Fruit fly (Drosophila melanogaster) whole organism, embryonic: ENCODE measurements around the gene CG34305.
A peak's percentile ranks its signal among the peaks of the same experiment; 100 is the strongest.

Experiments
- Ada2b ChIP-seq: fragments of 200-800 bp; sonication (Bioruptor generic); IDR thresholded peaks from 2 replicates; pipeline ENCODE4 v1.3.6; 2022; ENCODE audit warnings: missing biosample characterization, missing genetic modification characterization
- Bdp1 ChIP-seq: fragments of 200-800 bp; sonication (Bioruptor generic); optimal IDR thresholded peaks from 3 replicates; lab custom pipeline; 2016; ENCODE audit warnings: missing biosample characterization, missing genetic modification characterization
- CG10959 ChIP-seq: fragments of 200-800 bp; sonication (Bioruptor generic); IDR thresholded peaks from 2 replicates; pipeline ENCODE4 v1.3.6; 2022; ENCODE audit warnings: missing biosample characterization, missing genetic modification characterization
- CG11696 ChIP-seq: fragments of 200-800 bp; sonication (Bioruptor generic); IDR thresholded peaks from 2 replicates; pipeline ENCODE4 v1.3.6; 2022; ENCODE audit warnings: missing biosample characterization, missing genetic modification characterization
- CG12104 ChIP-seq: fragments of 200-800 bp; sonication (Bioruptor generic); optimal IDR thresholded peaks from 3 replicates; lab custom pipeline; 2016; ENCODE audit warnings: missing biosample characterization, missing genetic modification characterization
- CG14860 ChIP-seq: fragments of 200-800 bp; sonication (Bioruptor generic); IDR thresholded peaks from 3 replicates; pipeline ENCODE4 v1.3.6; 2022; ENCODE audit warnings: missing biosample characterization, missing genetic modification characterization; ENCODE audit not compliant: partially characterized antibody
- CG16813 ChIP-seq: fragments of 200-800 bp; sonication (Bioruptor generic); IDR thresholded peaks from 3 replicates; pipeline ENCODE4 v1.3.6; 2022; ENCODE audit warnings: missing biosample characterization, missing genetic modification characterization; ENCODE audit not compliant: partially characterized antibody
- CG2199 ChIP-seq: fragments of 200-800 bp; sonication (Bioruptor generic); IDR thresholded peaks from 3 replicates; pipeline ENCODE4 v1.3.6; 2022; ENCODE audit warnings: missing biosample characterization, missing genetic modification characterization
- CG30403 ChIP-seq: fragments of 200-800 bp; sonication (Bioruptor generic); optimal IDR thresholded peaks from 3 replicates; lab custom pipeline; 2016; ENCODE audit warnings: missing biosample characterization, missing genetic modification characterization
- CG3163 ChIP-seq: fragments of 200-800 bp; sonication (Bioruptor generic); optimal IDR thresholded peaks from 3 replicates; lab custom pipeline; 2016; ENCODE audit warnings: missing biosample characterization, missing genetic modification characterization
- CG32772 ChIP-seq: fragments of 200-800 bp; sonication (Bioruptor generic); IDR thresholded peaks from 2 replicates; pipeline ENCODE4 v1.3.6; 2022; ENCODE audit warnings: missing biosample characterization, missing genetic modification characterization
- CG6791 ChIP-seq: fragments of 200-800 bp; sonication (Bioruptor generic); IDR thresholded peaks from 3 replicates; pipeline ENCODE4 v1.3.6; 2022; ENCODE audit warnings: missing biosample characterization, missing genetic modification characterization; ENCODE audit not compliant: partially characterized antibody
- CG7839 ChIP-seq: fragments of 200-800 bp; sonication (Bioruptor generic); optimal IDR thresholded peaks from 3 replicates; lab custom pipeline; 2018; ENCODE audit warnings: missing biosample characterization, mild to moderate bottlenecking, missing genetic modification characterization, moderate library complexity
- Doc2 ChIP-seq: fragments of 200-800 bp; sonication (Bioruptor generic); IDR thresholded peaks from 2 replicates; pipeline ENCODE4 v1.3.6; 2022; ENCODE audit warnings: missing biosample characterization, missing genetic modification characterization
- Dref ChIP-seq: fragments of 200-800 bp; sonication (Bioruptor generic); IDR thresholded peaks from 2 replicates; pipeline ENCODE4 v1.3.6; 2022; ENCODE audit warnings: missing biosample characterization, missing genetic modification characterization
- Ets97D ChIP-seq: fragments of 200-800 bp; sonication (Bioruptor generic); optimal IDR thresholded peaks from 3 replicates; lab custom pipeline; 2016; ENCODE audit warnings: missing biosample characterization, missing genetic modification characterization
- H15 ChIP-seq: fragments of 200-800 bp; sonication (Bioruptor generic); IDR thresholded peaks from 3 replicates; pipeline ENCODE4 v1.3.6; 2022; ENCODE audit warnings: missing biosample characterization, missing genetic modification characterization
- HLH4C ChIP-seq: fragments of 200-800 bp; sonication (Bioruptor generic); IDR thresholded peaks from 3 replicates; pipeline ENCODE4 v1.3.6; 2022; ENCODE audit warnings: missing biosample characterization, missing genetic modification characterization; ENCODE audit not compliant: partially characterized antibody
- HmgD ChIP-seq: fragments of 200-800 bp; sonication (Bioruptor generic); optimal IDR thresholded peaks from 3 replicates; lab custom pipeline; 2016; ENCODE audit warnings: missing biosample characterization, missing genetic modification characterization
- Jarid2 ChIP-seq: fragments of 200-800 bp; sonication (Bioruptor generic); optimal IDR thresholded peaks from 3 replicates; lab custom pipeline; 2017; ENCODE audit warnings: mild to moderate bottlenecking, missing biosample characterization, missing genetic modification reagents, missing genetic modification characterization
- Med ChIP-seq: fragments of 200-800 bp; sonication (Bioruptor generic); peaks from one replicate; lab custom pipeline; 2016; ENCODE audit warnings: missing biosample characterization, missing genetic modification characterization, mild to moderate bottlenecking, inconsistent platforms, moderate library complexity
- Neu2 ChIP-seq: fragments of 200-800 bp; sonication (Bioruptor generic); optimal IDR thresholded peaks from 3 replicates; lab custom pipeline; 2016; ENCODE audit warnings: missing biosample characterization, missing genetic modification characterization, borderline replicate concordance
- Trl ChIP-seq, 3 experiments: fragments of >200 bp in 2 of 3; fragments of 200-800 bp in 1 of 3; sonication (Bioruptor generic) in 1 of 3; optimal IDR thresholded peaks; 2 replicates in 1 of 3; 3 replicates in 2 of 3; lab custom pipeline; 2016 to 2017; ENCODE audit warnings: missing biosample characterization in 1 of 3, missing genetic modification characterization in 1 of 3
- ap ChIP-seq: fragments of 200-800 bp; sonication (Bioruptor generic); IDR thresholded peaks from 2 replicates; pipeline ENCODE4 v1.3.6; 2022; ENCODE audit warnings: missing biosample characterization, missing genetic modification characterization
- ato ChIP-seq: fragments of 200-800 bp; sonication (Bioruptor generic); IDR thresholded peaks from 2 replicates; pipeline ENCODE4 v1.3.6; 2022; ENCODE audit warnings: missing biosample characterization, missing genetic modification characterization; ENCODE audit not compliant: partially characterized antibody
- chinmo ChIP-seq: fragments of 200-800 bp; sonication (Bioruptor generic); IDR thresholded peaks from 4 replicates; pipeline ENCODE4 v1.3.6; 2022; ENCODE audit warnings: missing biosample characterization, missing genetic modification characterization; ENCODE audit not compliant: partially characterized antibody
- esg ChIP-seq: fragments of 200-800 bp; sonication (Bioruptor generic); conservative IDR thresholded peaks from 2 replicates; pipeline ENCODE4 v1.3.6; 2022; ENCODE audit warnings: missing biosample characterization, missing genetic modification characterization
- exex ChIP-seq: fragments of 200-800 bp; sonication (Bioruptor generic); optimal IDR thresholded peaks from 4 replicates; lab custom pipeline; 2018; ENCODE audit warnings: missing biosample characterization, mild to moderate bottlenecking, missing genetic modification characterization, moderate library complexity
- ham ChIP-seq: fragments of 200-800 bp; sonication (Bioruptor generic); IDR thresholded peaks from 2 replicates; pipeline ENCODE4 v1.3.6; 2022; ENCODE audit warnings: missing biosample characterization, missing genetic modification characterization
- nerfin-2 ChIP-seq: fragments of 200-800 bp; sonication (Bioruptor generic); IDR thresholded peaks from 2 replicates; pipeline ENCODE4 v1.3.6; 2022; ENCODE audit warnings: missing biosample characterization, missing genetic modification characterization; ENCODE audit not compliant: partially characterized antibody
- nom ChIP-seq: fragments of 200-800 bp; sonication (Bioruptor generic); optimal IDR thresholded peaks from 2 replicates; lab custom pipeline; 2017; ENCODE audit warnings: missing biosample characterization, missing genetic modification characterization, mild to moderate bottlenecking, moderate library complexity, missing genetic modification reagents
- oc ChIP-seq: fragments of 200-800 bp; sonication (Bioruptor generic); optimal IDR thresholded peaks from 2 replicates; lab custom pipeline; 2018; ENCODE audit warnings: missing biosample characterization, mild to moderate bottlenecking, missing genetic modification characterization, moderate library complexity
- pb ChIP-seq: fragments of 200-800 bp; sonication (Bioruptor generic); optimal IDR thresholded peaks from 3 replicates; lab custom pipeline; 2016; ENCODE audit warnings: missing biosample characterization, missing genetic modification characterization
- pros ChIP-seq: fragments of 200-800 bp; sonication (Bioruptor generic); optimal IDR thresholded peaks from 3 replicates; lab custom pipeline; 2019; ENCODE audit warnings: missing biosample characterization, mild to moderate bottlenecking, missing genetic modification characterization, moderate library complexity
- tio ChIP-seq: fragments of 200-800 bp; sonication (Bioruptor generic); optimal IDR thresholded peaks from 2 replicates; lab custom pipeline; 2017; ENCODE audit warnings: missing biosample characterization, missing genetic modification characterization, inconsistent platforms
- vnd ChIP-seq: fragments of 200-800 bp; sonication (Bioruptor generic); IDR thresholded peaks from 3 replicates; pipeline ENCODE4 v1.3.6; 2022; ENCODE audit warnings: missing biosample characterization, missing genetic modification characterization; ENCODE audit not compliant: partially characterized antibody
- wdn ChIP-seq: fragments of 200-800 bp; sonication (Bioruptor generic); IDR thresholded peaks from 2 replicates; pipeline ENCODE4 v1.3.6; 2022; ENCODE audit warnings: missing biosample characterization, missing genetic modification characterization
- zen ChIP-seq: fragments of 200-800 bp; sonication (Bioruptor generic); optimal IDR thresholded peaks from 3 replicates; lab custom pipeline; 2018; ENCODE audit warnings: missing biosample characterization, mild to moderate bottlenecking, missing genetic modification characterization, moderate library complexity
- zf30C ChIP-seq: fragments of 200-800 bp; sonication (Bioruptor generic); optimal IDR thresholded peaks from 3 replicates; lab custom pipeline; 2018; ENCODE audit warnings: missing biosample characterization, mild to moderate bottlenecking, missing genetic modification characterization
- zfh1 ChIP-seq: fragments of 200-800 bp; sonication (Bioruptor generic); IDR thresholded peaks from 3 replicates; pipeline ENCODE4 v1.3.6; 2022; ENCODE audit warnings: missing biosample characterization, missing genetic modification characterization

The CG34305 gene

DNA sequence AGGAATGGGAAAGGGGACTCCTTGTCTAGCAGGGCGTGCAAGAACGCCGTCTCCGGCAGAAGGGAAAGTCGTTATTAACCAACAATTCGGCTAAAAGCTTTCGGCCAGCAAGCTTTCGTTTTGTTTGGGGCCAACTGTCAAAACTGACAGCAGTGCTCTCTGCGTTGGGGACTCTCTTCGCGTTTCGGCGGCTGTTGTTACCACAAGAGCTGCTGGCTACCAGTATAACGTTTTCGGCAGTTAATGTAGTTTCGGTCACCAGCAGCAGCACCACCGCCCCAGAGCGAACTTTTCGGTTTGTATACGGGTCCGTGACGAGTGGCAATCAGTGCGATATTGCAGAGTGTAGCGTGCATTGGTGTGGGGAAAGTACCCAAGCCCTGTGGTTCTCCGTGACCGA lies 37.1 kb upstream of the CG34305 start, which contains the start of gene cpx (continued):
- TF ChIP-seq ap (GFP tag; lab: Robert Waterston, UW), result no peak
- no peak for TF ChIP-seq zf30C (GFP tag; lab: Kevin White, UChicago)
- TF ChIP-seq zfh1 (GFP tag; lab: Robert Waterston, UW), result no peak
- TF ChIP-seq CG12104 (GFP tag; lab: Kevin White, UChicago), result no peak
- TF ChIP-seq CG10959 (GFP tag; lab: Robert Waterston, UW), result no peak

DNA sequence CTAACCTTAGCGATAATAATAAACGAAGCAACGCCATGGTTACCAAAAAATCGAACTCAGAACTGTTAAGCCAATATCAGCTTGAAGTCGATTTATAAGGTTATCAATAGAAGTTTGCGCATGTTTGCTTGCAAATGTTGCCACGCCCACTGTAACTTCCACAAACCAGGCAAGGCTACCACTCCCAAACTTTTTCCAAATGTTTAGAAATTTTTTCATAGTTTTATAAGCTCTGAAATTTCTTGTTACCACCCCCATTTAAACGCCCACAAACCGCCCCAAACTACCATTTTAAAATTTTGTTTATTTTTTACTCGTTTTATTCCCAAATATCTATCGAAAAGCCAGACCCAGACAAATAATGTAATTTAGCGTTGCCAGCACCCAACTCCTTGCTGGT lies 34.9 kb upstream of the CG34305 start, which contains the start of gene flip:
Gene flip, minus strand, starts transcription at position 101 of the 400 bp plus-strand sequence.
- TF ChIP-seq Doc2 (GFP tag; lab: Robert Waterston, UW), result no peak
- no peak for TF ChIP-seq CG30403
- no peak for TF ChIP-seq wdn (GFP tag; lab: Robert Waterston, UW)
- TF ChIP-seq Dref (GFP tag; lab: Robert Waterston, UW), result no peak
- TF ChIP-seq ham (GFP tag; lab: Robert Waterston, UW), result no peak
- no peak for TF ChIP-seq tio
- TF ChIP-seq zen (tag; lab: Kevin White, UChicago), result no peak
- TF ChIP-seq nom (GFP tag; lab: Kevin White, UChicago), result no peak

DNA sequence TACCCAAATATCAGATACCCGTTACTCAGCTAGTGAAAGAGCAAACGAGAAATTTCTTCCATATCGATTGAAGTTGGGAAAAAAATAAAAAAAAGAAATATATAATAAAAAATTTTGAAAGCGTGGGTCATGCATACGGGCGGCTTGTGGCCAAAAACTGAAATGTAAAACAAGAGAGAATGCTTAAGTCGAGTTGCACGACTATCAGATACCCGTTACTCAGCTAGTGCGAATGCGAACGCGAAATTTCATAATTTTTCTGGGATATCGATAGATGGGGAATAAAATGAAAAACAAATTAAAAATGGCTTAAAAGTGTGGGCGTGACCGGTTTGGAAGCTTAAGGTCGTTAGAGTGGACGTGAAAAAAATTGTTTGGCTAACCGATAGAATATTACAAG lies 25.4 kb upstream of the CG34305 start:
- TF ChIP-seq pros (GFP tag; lab: Kevin White, UChicago), result no peak
- TF ChIP-seq vnd, result peak; percentile 25; the same call in 1 of the 3 replicates
- TF ChIP-seq CG14860, result peak; percentile 60; the same call in 2 of the 3 replicates
- peak; percentile 18 for TF ChIP-seq Med (GFP tag; lab: Kevin White, UChicago)
- peak; percentile 18; the same call in 1 of the 3 replicates for TF ChIP-seq CG6791 (GFP tag; lab: Robert Waterston, UW)
- no peak for TF ChIP-seq CG3163
- no peak for TF ChIP-seq chinmo
- 0 out of 2 replicates have a peak, but pooled peaks have one; percentile 28 for TF ChIP-seq ato
- peak; percentile 70; the same call in 2 of the 3 replicates for TF ChIP-seq HLH4C
- TF ChIP-seq Jarid2, result no peak
- peak; percentile 66 for TF ChIP-seq CG16813 (GFP tag; lab: Robert Waterston, UW)
- 0 out of 2 replicates have a peak, but pooled peaks have one; percentile 43 for TF ChIP-seq nerfin-2 (GFP tag; lab: Robert Waterston, UW)

DNA sequence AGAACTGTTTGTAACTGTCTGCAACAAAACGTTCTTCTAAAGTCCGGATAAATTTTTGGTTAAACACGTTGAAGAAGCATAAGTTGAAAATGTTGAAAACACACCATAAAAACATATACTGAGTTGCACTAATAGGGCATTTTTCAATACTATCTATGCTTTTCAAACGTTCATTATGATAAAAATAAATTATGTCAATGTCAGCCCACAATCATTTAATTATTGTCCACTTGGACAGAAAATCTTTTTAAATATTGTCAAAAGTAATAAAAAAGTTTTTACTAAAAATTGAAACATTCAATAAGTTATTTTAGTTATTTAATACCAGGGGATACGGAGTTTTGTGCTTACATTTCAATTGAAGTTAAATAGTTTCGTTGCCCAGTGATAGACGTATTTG lies 23.5 kb upstream of the CG34305 start, which contains the start of gene CG1092:
Gene CG1092, plus strand, starts transcription at position 301 of the 400 bp plus-strand sequence.
- TF ChIP-seq CG11696 (GFP tag; lab: Robert Waterston, UW), result no peak
- TF ChIP-seq Bdp1 (GFP tag; lab: Kevin White, UChicago), result no peak
- TF ChIP-seq pb, result no peak
- no peak for TF ChIP-seq Ets97D (GFP tag; lab: Kevin White, UChicago)
- no peak for TF ChIP-seq zfh1 (GFP tag; lab: Robert Waterston, UW)
- TF ChIP-seq CG2199 (GFP tag; lab: Robert Waterston, UW), result no peak
- no peak for TF ChIP-seq HmgD
- TF ChIP-seq exex, result no peak
- TF ChIP-seq CG7839 (tag; lab: Kevin White, UChicago), result no peak
- TF ChIP-seq Trl (optimal IDR thresholded peaks at IDR 0.05; lab: Kevin White, UChicago), result no peak
- TF ChIP-seq Trl (GFP tag; optimal IDR thresholded peaks at IDR 0.05; lab: Kevin White, UChicago), result no peak
- TF ChIP-seq Neu2 (GFP tag; lab: Kevin White, UChicago), result no peak
- no peak for TF ChIP-seq CG14860
- no peak for TF ChIP-seq H15
- TF ChIP-seq CG32772 (GFP tag; lab: Robert Waterston, UW), result no peak
- TF ChIP-seq oc (tag; lab: Kevin White, UChicago), result no peak
- no peak for TF ChIP-seq Ada2b
- TF ChIP-seq esg (GFP tag; lab: Robert Waterston, UW), result no peak
- TF ChIP-seq, all 482 proteins: peak for 0
